Worm (Caenorhabditis elegans): ENCODE data around the gene K08D8.12.

DNA sequence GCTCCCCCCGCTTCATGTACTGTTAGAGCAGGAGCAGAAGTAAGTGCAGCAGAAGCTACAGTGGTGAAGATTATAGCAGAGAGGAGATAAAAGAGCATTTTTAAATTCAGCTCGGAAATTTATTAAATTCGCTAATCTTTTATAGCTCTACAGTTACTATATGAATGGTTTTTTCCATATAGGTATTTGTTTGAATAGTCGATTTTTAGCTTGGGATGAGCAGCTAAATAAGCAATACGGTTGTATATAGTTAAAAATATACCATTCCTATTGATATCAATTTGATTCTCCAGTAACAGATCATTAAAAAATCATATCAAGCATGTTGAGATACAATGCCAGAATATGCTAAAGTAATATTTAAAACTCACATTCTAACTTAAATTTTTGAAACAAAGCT lies 33.4 kb downstream of the K08D8.12 start, which contains the start of gene srlf-5:
- TF ChIP-seq nhr-12 (tag; optimal IDR thresholded peaks at IDR 0.05) (no peak), elt-1 (tag; optimal IDR thresholded peaks at IDR 0.05; ENCODE audit: borderline replicate concordance, insufficient read depth) (no peak), ham-2 (GFP tag; optimal IDR thresholded peaks at IDR 0.05) (no peak)

Measured in whole organism, mixed stage, embryonic.